Worm (Caenorhabditis elegans): Measurements from ENCODE around the gene F54D1.6.
"Not testable (repeated sequence)": the region's sequence is repeated elsewhere in the genome, so short reads cannot be mapped to it uniquely, and the experiment has no call there.

The F54D1.6 gene

DNA sequence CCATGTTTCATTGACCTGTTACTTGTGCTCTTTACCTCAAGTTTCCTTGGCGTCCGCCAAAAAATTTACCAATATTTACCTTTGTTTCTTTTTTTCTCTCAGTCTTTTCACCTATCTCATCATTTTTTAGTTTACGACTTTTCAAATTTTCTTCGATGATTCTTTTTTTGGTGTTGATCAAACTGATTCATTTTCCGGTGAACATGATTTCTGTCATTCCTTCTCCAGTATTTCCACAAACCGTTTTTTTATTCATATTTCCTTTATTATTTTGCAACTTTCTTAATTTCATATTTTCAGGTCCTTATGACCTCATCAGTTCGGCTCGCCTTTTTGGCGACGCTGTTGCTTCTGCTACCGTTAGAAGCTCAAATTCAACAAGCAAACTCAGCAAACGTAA lies at the start of gene F54D1.6:
F54D1.6 (plus strand) TSS at position 301 of the 400 bp plus-strand sequence.
- TF ChIP-seq ama-1 (optimal IDR thresholded peaks at IDR 0.05) (no peak), pes-1 (GFP tag; IDR thresholded peaks at IDR 0.05) (no peak), B0310.2 (tag; optimal IDR thresholded peaks at IDR 0.05) (no peak), tbx-11 (GFP tag; IDR thresholded peaks at IDR 0.05) (no peak), hmg-4 (GFP tag; optimal IDR thresholded peaks at IDR 0.05) (no peak), tra-4 (tag; optimal IDR thresholded peaks at IDR 0.05) (no peak), tbx-37 (GFP tag; conservative IDR thresholded peaks at IDR 0.05) (no peak), sea-1 (GFP tag; conservative IDR thresholded peaks at IDR 0.05) (no peak), scrt-1 (GFP tag; IDR thresholded peaks at IDR 0.05) (no peak), aly-1 (tag; optimal IDR thresholded peaks at IDR 0.05) (no peak), flt-1 (GFP tag; IDR thresholded peaks at IDR 0.05) (no peak)

DNA sequence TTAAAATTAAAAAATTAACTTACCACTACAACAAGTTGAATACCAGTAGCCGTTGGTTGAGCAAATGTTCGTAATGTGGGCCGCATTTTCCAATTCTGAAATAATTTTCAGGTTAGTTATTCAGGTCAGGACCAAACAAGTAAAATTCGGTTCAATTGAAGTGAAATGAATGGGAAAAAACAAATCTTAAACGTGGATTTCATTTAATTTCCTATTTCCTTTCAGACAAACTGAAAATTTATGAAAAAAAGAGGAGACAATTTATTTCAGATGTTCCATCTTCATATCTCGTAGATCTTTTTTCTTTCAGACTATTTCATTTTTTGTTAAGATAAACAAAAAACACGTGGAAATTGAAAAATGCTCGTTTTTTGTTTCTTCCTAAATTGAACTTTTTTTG lies 46.2 kb upstream of the F54D1.6 start, which contains the start of gene C05C12.6:
C05C12.6 (minus strand) TSS at position 101 of the 400 bp plus-strand sequence.
- TF ChIP-seq scrt-1 (GFP tag; IDR thresholded peaks at IDR 0.05) (no peak), B0310.2 (tag; optimal IDR thresholded peaks at IDR 0.05) (no peak), tbx-37 (GFP tag; conservative IDR thresholded peaks at IDR 0.05) (no peak), tra-4 (tag; optimal IDR thresholded peaks at IDR 0.05) (no peak), ceh-36 (tag; optimal IDR thresholded peaks at IDR 0.05) (no peak), tbx-11 (GFP tag; IDR thresholded peaks at IDR 0.05) (no peak), F13C5.2 (tag; optimal IDR thresholded peaks at IDR 0.05) (no peak), aly-1 (tag; optimal IDR thresholded peaks at IDR 0.05) (no peak), flt-1 (GFP tag; IDR thresholded peaks at IDR 0.05) (no peak), hnd-1 (tag; optimal IDR thresholded peaks at IDR 0.05) (no peak), ceh-13 (GFP tag; optimal IDR thresholded peaks at IDR 0.05) (no peak), ama-1 (optimal IDR thresholded peaks at IDR 0.05) (no peak), sea-1 (GFP tag; conservative IDR thresholded peaks at IDR 0.05) (no peak), ets-7 (tag; optimal IDR thresholded peaks at IDR 0.05) (no peak)

DNA sequence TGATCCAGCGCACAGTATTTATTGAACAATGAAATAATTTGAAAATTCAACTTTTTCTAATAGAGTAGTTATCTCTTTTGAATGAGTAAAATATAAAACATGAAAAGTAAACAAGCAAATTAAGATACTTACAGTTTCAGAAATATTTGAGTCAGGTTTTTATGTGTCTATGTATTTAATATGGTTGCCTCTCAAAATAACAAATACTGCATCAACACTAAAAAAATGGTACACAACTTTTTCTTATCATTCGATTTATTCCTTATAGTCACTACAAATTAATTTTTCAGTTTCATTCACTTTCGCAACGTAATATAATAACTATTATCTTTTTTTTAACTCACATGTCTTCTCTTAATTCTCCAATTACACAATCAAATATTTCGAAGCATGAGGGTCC lies 40.2 kb upstream of the F54D1.6 start:
- TF ChIP-seq ama-1 (optimal IDR thresholded peaks at IDR 0.05) (no peak), hmg-4 (GFP tag; optimal IDR thresholded peaks at IDR 0.05) (no peak), tbx-37 (GFP tag; conservative IDR thresholded peaks at IDR 0.05) (no peak), ceh-36 (tag; optimal IDR thresholded peaks at IDR 0.05) (no peak)

ce11 chrIV:11248031-11248631 lies 39.5 kb upstream of the F54D1.6 start, which contains the start of gene C05C12.4:
Gene C05C12.4 (minus strand): TSS chrIV:11248081.
- TF ChIP-seq hmg-4 (GFP tag; optimal IDR thresholded peaks at IDR 0.05) (no peak), ceh-13 (GFP tag; optimal IDR thresholded peaks at IDR 0.05) (no peak), hmbx-1 (tag; optimal IDR thresholded peaks at IDR 0.05) (no peak), aly-1 (tag; optimal IDR thresholded peaks at IDR 0.05) (no peak), ceh-36 (tag; optimal IDR thresholded peaks at IDR 0.05) (no peak), scrt-1 (GFP tag; IDR thresholded peaks at IDR 0.05) (no peak), ets-7 (tag; optimal IDR thresholded peaks at IDR 0.05) (no peak), ama-1 (optimal IDR thresholded peaks at IDR 0.05) (no peak), hnd-1 (tag; optimal IDR thresholded peaks at IDR 0.05) (no peak), flt-1 (GFP tag; IDR thresholded peaks at IDR 0.05) (no peak), sea-1 (GFP tag; conservative IDR thresholded peaks at IDR 0.05) (no peak), pes-1 (GFP tag; IDR thresholded peaks at IDR 0.05) (no peak), tbx-11 (GFP tag; IDR thresholded peaks at IDR 0.05) (no peak), F13C5.2 (tag; optimal IDR thresholded peaks at IDR 0.05) (no peak), B0310.2 (tag; optimal IDR thresholded peaks at IDR 0.05) (no peak), tbx-37 (GFP tag; conservative IDR thresholded peaks at IDR 0.05) (no peak), tra-4 (tag; optimal IDR thresholded peaks at IDR 0.05) (no peak)

ce11 chrIV:11253689-11254088 lies 33.9 kb upstream of the F54D1.6 start, which contains the start of gene C05C12.1:
Gene C05C12.1 (plus strand): TSS chrIV:11253989.
- not testable (repeated sequence) for TF ChIP-seq tbx-11 (GFP tag; IDR thresholded peaks at IDR 0.05); F13C5.2 (tag; optimal IDR thresholded peaks at IDR 0.05); ama-1 (optimal IDR thresholded peaks at IDR 0.05)

ce11 chrIV:11257476-11257875 lies 30.1 kb upstream of the F54D1.6 start:
- TF ChIP-seq tra-4 (tag; optimal IDR thresholded peaks at IDR 0.05) (no peak), ets-7 (tag; optimal IDR thresholded peaks at IDR 0.05) (no peak), scrt-1 (GFP tag; IDR thresholded peaks at IDR 0.05) (no peak), tbx-37 (GFP tag; conservative IDR thresholded peaks at IDR 0.05) (no peak), ceh-36 (tag; optimal IDR thresholded peaks at IDR 0.05) (no peak), hnd-1 (tag; optimal IDR thresholded peaks at IDR 0.05) (no peak), tbx-11 (GFP tag; IDR thresholded peaks at IDR 0.05) (no peak), flt-1 (GFP tag; IDR thresholded peaks at IDR 0.05) (no peak), sea-1 (GFP tag; conservative IDR thresholded peaks at IDR 0.05) (no peak), F13C5.2 (tag; optimal IDR thresholded peaks at IDR 0.05) (no peak), hmg-4 (GFP tag; optimal IDR thresholded peaks at IDR 0.05) (no peak), ceh-13 (GFP tag; optimal IDR thresholded peaks at IDR 0.05) (no peak), aly-1 (tag; optimal IDR thresholded peaks at IDR 0.05) (no peak), ama-1 (optimal IDR thresholded peaks at IDR 0.05) (no peak), hmbx-1 (tag; optimal IDR thresholded peaks at IDR 0.05) (no peak), B0310.2 (tag; optimal IDR thresholded peaks at IDR 0.05) (no peak), pes-1 (GFP tag; IDR thresholded peaks at IDR 0.05) (no peak)

- no peak for TF ChIP-seq ceh-36 (tag; optimal IDR thresholded peaks at IDR 0.05)
- no peak for TF ChIP-seq tbx-11 (GFP tag; IDR thresholded peaks at IDR 0.05)
- no peak for TF ChIP-seq ets-7 (tag; optimal IDR thresholded peaks at IDR 0.05)
- TF ChIP-seq tbx-37 (GFP tag; conservative IDR thresholded peaks at IDR 0.05) = no peak
- no peak for TF ChIP-seq aly-1 (tag; optimal IDR thresholded peaks at IDR 0.05)
- no peak for TF ChIP-seq B0310.2 (tag; optimal IDR thresholded peaks at IDR 0.05)
- no peak for TF ChIP-seq pes-1 (GFP tag; IDR thresholded peaks at IDR 0.05)
- no peak for TF ChIP-seq ama-1 (optimal IDR thresholded peaks at IDR 0.05)
- no peak for TF ChIP-seq ceh-13 (GFP tag; optimal IDR thresholded peaks at IDR 0.05)
- no peak for TF ChIP-seq sea-1 (GFP tag; conservative IDR thresholded peaks at IDR 0.05)
Measured at ce11 chrIV:11259485-11259972, 28.1 kb upstream of the F54D1.6 start, which contains the start of gene gtl-1. Gene gtl-1 (minus strand): TSS chrIV:11259535.
